Fruit fly (Drosophila melanogaster) whole organism, pupa: Measurements from ENCODE around the gene CG14237.

Experiments used
- fd96Ca ChIP-seq: fragments of 200-800 bp; sonication (Bioruptor generic); IDR thresholded peaks from 3 replicates; pipeline ENCODE4 v1.3.6; 2022; ENCODE audit warnings: missing biosample characterization, missing genetic modification characterization
- gl ChIP-seq: fragments of 200-800 bp; sonication (Bioruptor generic); optimal IDR thresholded peaks from 2 replicates; lab custom pipeline; 2018; ENCODE audit warnings: missing biosample characterization, mild to moderate bottlenecking, missing genetic modification characterization

- no peak for TF ChIP-seq fd96Ca (GFP tag; lab: Robert Waterston, UW)
- TF ChIP-seq gl: no peak
Measured at dm6 chr3R:26502907-26503306, 46.2 kb downstream of the CG14237 start.
